Fruit fly (Drosophila melanogaster) whole organism, prepupa: ENCODE results near the gene Edc3.

ENCODE experiments used
- CG11762 ChIP-seq: fragments of 200-800 bp; sonication (Bioruptor generic); optimal IDR thresholded peaks from 3 replicates; lab custom pipeline; 2016; ENCODE audit warnings: missing biosample characterization, missing genetic modification characterization; ENCODE audit not compliant: insufficient read depth
- CG3919 ChIP-seq: fragments of 200-800 bp; sonication (Bioruptor generic); optimal IDR thresholded peaks from 3 replicates; lab custom pipeline; 2016; ENCODE audit warnings: missing biosample characterization, missing genetic modification characterization
- Ets21C ChIP-seq: fragments of 200-800 bp; sonication (Bioruptor generic); optimal IDR thresholded peaks from 3 replicates; lab custom pipeline; 2016; ENCODE audit warnings: missing biosample characterization, missing genetic modification characterization
- Lpt ChIP-seq: fragments of 200-800 bp; sonication (Bioruptor generic); optimal IDR thresholded peaks from 3 replicates; lab custom pipeline; 2016; ENCODE audit warnings: missing biosample characterization, missing genetic modification characterization
- Sox15 ChIP-seq: fragments of 200-800 bp; sonication (Bioruptor generic); optimal IDR thresholded peaks from 3 replicates; lab custom pipeline; 2016; ENCODE audit warnings: missing biosample characterization, missing genetic modification characterization
- dsx ChIP-seq: fragments of 200-800 bp; optimal IDR thresholded peaks from 3 replicates; lab custom pipeline; 2019; ENCODE audit warnings: missing biosample characterization, mild to moderate bottlenecking, missing genetic modification characterization, moderate library complexity; ENCODE audit not compliant: poor library complexity, severe bottlenecking
- fd59A ChIP-seq: fragments of 200-800 bp; sonication (Bioruptor generic); optimal IDR thresholded peaks from 2 replicates; lab custom pipeline; 2017; ENCODE audit warnings: missing biosample characterization, mild to moderate bottlenecking, missing genetic modification characterization, missing genetic modification reagents
- fd85E ChIP-seq: fragments of 200-800 bp; sonication (Bioruptor generic); optimal IDR thresholded peaks from 3 replicates; lab custom pipeline; 2016; ENCODE audit warnings: missing biosample characterization, missing genetic modification characterization
- net ChIP-seq: fragments of 200-800 bp; sonication (Bioruptor generic); optimal IDR thresholded peaks from 3 replicates; lab custom pipeline; 2016; ENCODE audit warnings: missing biosample characterization, missing genetic modification characterization
- vri ChIP-seq: fragments of 200-800 bp; sonication (Bioruptor generic); optimal IDR thresholded peaks from 3 replicates; lab custom pipeline; 2016; ENCODE audit warnings: missing biosample characterization, mild to moderate bottlenecking, missing genetic modification characterization

- TF ChIP-seq Lpt (GFP tag; lab: Kevin White, UChicago) (no peak), CG11762 (GFP tag; lab: Kevin White, UChicago) (no peak), CG3919 (no peak), dsx (no peak), vri (GFP tag; lab: Kevin White, UChicago) (no peak), net (no peak), Sox15 (no peak), fd59A (no peak), fd85E (GFP tag; lab: Kevin White, UChicago) (no peak), Ets21C (GFP tag; lab: Kevin White, UChicago) (no peak)
These were observed 33.5 kb upstream of the Edc3 start for dm6 chr3L:17563133-17563532.
